Fruit fly (Drosophila melanogaster): Measurements from ENCODE around the gene CG7091.

CG7091 gene

dm6 chr3R:13015811-13016766 is 38.3 kb downstream of the CG7091 start:
- TF ChIP-seq CG15710 (tag; optimal IDR thresholded peaks at IDR 0.05): no peak
- TF ChIP-seq CG32121 (GFP tag; IDR thresholded peaks at IDR 0.05): peak; percentile 38; the same call in 1 of the 2 replicates
- peak; percentile 26 for TF ChIP-seq CG14655 (GFP tag; optimal IDR thresholded peaks at IDR 0.05)
- peak; percentile 47; the same call in 1 of the 2 replicates for TF ChIP-seq CG12605 (GFP tag; IDR thresholded peaks at IDR 0.05)
- TF ChIP-seq Pif1A (GFP tag; optimal IDR thresholded peaks at IDR 0.05): no peak
- peak; percentile 5 for TF ChIP-seq CG8159 (tag; optimal IDR thresholded peaks at IDR 0.05)
- TF ChIP-seq fd96Ca (GFP tag; IDR thresholded peaks at IDR 0.05): no peak
- no peak for TF ChIP-seq Snoo (tag; optimal IDR thresholded peaks at IDR 0.05)
- TF ChIP-seq Ets98B (GFP tag; IDR thresholded peaks at IDR 0.05): 0 out of 2 replicates have a peak, but pooled peaks have one; percentile 17
- TF ChIP-seq EcR (GFP tag; optimal IDR thresholded peaks at IDR 0.05): peak; percentile 85
- no peak for TF ChIP-seq CG17806 (tag; optimal IDR thresholded peaks at IDR 0.05)
- TF ChIP-seq CG8301 (tag; optimal IDR thresholded peaks at IDR 0.05): peak; percentile 2
- peak; percentile 67; the same call in 2 of the 3 replicates for TF ChIP-seq CG4496 (GFP tag; IDR thresholded peaks at IDR 0.05)
- peak; percentile 71 for TF ChIP-seq gl (tag; optimal IDR thresholded peaks at IDR 0.05)
- TF ChIP-seq CG34367 (tag; optimal IDR thresholded peaks at IDR 0.05): peak; percentile 1
- TF ChIP-seq D1 (tag; optimal IDR thresholded peaks at IDR 0.05): no peak
- TF ChIP-seq CG13204 (GFP tag; optimal IDR thresholded peaks at IDR 0.05): peak; percentile 94
- no peak for TF ChIP-seq rn (GFP tag; IDR thresholded peaks at IDR 0.05)
- TF ChIP-seq CG10348 (GFP tag; IDR thresholded peaks at IDR 0.05): no peak
- no peak for TF ChIP-seq CG9948 (tag; optimal IDR thresholded peaks at IDR 0.05)

- TF ChIP-seq CG34367 (tag; optimal IDR thresholded peaks at IDR 0.05) (no peak), CG32121 (GFP tag; IDR thresholded peaks at IDR 0.05) (peak; percentile 50; the same call in 1 of the 2 replicates), Snoo (tag; optimal IDR thresholded peaks at IDR 0.05) (no peak), CG10348 (GFP tag; IDR thresholded peaks at IDR 0.05) (no peak), gl (tag; optimal IDR thresholded peaks at IDR 0.05) (no peak), CG4496 (GFP tag; IDR thresholded peaks at IDR 0.05) (no peak), Pif1B (GFP tag; optimal IDR thresholded peaks at IDR 0.05) (no peak), D1 (tag; optimal IDR thresholded peaks at IDR 0.05) (no peak), CG12605 (GFP tag; IDR thresholded peaks at IDR 0.05) (peak; percentile 78), Pif1A (GFP tag; optimal IDR thresholded peaks at IDR 0.05) (no peak), CG15710 (tag; optimal IDR thresholded peaks at IDR 0.05) (no peak), fd96Ca (GFP tag; IDR thresholded peaks at IDR 0.05) (no peak), rn (GFP tag; IDR thresholded peaks at IDR 0.05) (no peak; the same call in 1 of the 2 replicates), CG14655 (GFP tag; optimal IDR thresholded peaks at IDR 0.05) (no peak), CG8301 (tag; optimal IDR thresholded peaks at IDR 0.05) (no peak), Ets98B (GFP tag; IDR thresholded peaks at IDR 0.05) (peak; percentile 59; the same call in 1 of the 2 replicates), CG9948 (tag; optimal IDR thresholded peaks at IDR 0.05) (no peak)
Observed at dm6 chr3R:13017623-13018036, 39.8 kb downstream of the CG7091 start.

DNA sequence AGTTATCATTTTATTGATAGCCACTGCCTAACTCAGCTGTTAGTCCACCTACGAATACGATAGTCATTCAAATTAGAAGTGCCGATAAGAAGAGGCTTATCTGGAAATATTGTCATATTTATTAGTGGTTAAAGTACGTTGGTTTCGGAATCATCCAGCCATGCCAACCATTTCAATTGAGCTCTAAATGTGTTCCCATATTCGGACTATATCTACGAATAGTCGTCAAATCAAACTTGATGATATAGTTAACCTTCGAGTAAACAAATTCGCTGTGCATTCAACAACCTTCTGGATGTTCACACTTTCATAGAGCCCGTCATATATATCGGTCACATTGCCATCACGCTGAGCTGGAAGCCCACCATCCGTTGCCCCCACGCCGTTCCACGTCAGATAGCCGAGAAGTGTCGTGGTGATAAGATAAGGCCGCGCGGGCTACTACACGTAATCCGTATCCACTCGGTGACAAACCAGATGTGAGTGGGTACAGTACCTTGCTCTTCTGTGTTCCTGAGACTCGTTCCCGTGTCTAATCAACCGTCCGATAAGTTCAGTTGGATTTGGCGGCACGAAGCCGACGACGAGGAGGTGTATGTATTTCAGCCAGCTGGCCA is 40.6 kb downstream of the CG7091 start:
- TF ChIP-seq CG13204 (GFP tag; optimal IDR thresholded peaks at IDR 0.05) (peak; percentile 5), EcR (GFP tag; optimal IDR thresholded peaks at IDR 0.05) (peak; percentile 78), CG14655 (GFP tag; optimal IDR thresholded peaks at IDR 0.05) (no peak)

DNA sequence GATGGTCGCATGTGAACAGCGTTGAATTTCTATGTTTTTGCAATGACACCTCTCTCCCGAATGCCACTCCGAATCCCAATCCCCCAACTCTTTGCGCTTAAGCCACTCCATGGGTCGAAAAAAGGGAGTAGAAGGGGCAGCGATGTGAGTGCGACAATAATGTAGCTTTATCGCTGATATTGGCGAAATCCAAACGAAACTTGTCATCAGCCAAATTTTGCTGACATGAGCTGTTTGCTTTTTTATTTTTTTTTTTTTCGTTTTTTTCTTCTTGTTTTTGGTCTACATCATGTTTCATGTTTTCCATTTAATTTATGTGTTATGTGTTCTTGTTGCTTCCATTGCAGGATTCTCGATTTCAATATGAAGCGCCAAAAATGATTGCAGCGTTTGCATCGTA is 41.2 kb downstream of the CG7091 start:
- TF ChIP-seq Pif1A (GFP tag; optimal IDR thresholded peaks at IDR 0.05): no peak
- TF ChIP-seq Pif1B (GFP tag; optimal IDR thresholded peaks at IDR 0.05): no peak
- TF ChIP-seq rn (GFP tag; IDR thresholded peaks at IDR 0.05): no peak

Data from whole organism, pupa.